Worm (Caenorhabditis elegans) whole organism, L3 larva: ENCODE data around the gene fbxc-53.

Source experiments
- R02D3.7 ChIP-seq: fragments of 150-350 bp; optimal IDR thresholded peaks from 2 replicates; lab custom pipeline; 2014; ENCODE audit warnings: missing biosample characterization, missing genetic modification characterization
- ZK546.5 ChIP-seq: sonication (generic microtip); optimal IDR thresholded peaks from 2 replicates; lab custom pipeline; 2017; ENCODE audit warnings: missing biosample characterization, missing genetic modification characterization
- ceh-16 ChIP-seq: sonication (generic microtip); optimal IDR thresholded peaks from 2 replicates; lab custom pipeline; 2017; ENCODE audit warnings: missing biosample characterization, missing genetic modification characterization
- ceh-82 ChIP-seq: fragments of 150-350 bp; optimal IDR thresholded peaks from 2 replicates; lab custom pipeline; 2014; ENCODE audit warnings: missing biosample characterization, missing genetic modification characterization
- ceh-9 ChIP-seq: sonication (generic microtip); optimal IDR thresholded peaks from 2 replicates; lab custom pipeline; 2018; ENCODE audit warnings: missing biosample characterization, missing genetic modification characterization
- egl-5 ChIP-seq: fragments of 150-350 bp; optimal IDR thresholded peaks from 2 replicates; lab custom pipeline; 2017; ENCODE audit warnings: missing biosample characterization, missing genetic modification reagents, missing genetic modification characterization, inconsistent platforms
- elt-1 ChIP-seq: fragments of 150-350 bp; optimal IDR thresholded peaks from 2 replicates; lab custom pipeline; 2014; ENCODE audit warnings: missing biosample characterization, missing genetic modification characterization
- elt-2 ChIP-seq: sonication (generic microtip); optimal IDR thresholded peaks from 2 replicates; lab custom pipeline; 2016; ENCODE audit warnings: missing genetic modification reagents, mild to moderate bottlenecking, missing genetic modification characterization, missing compliant biosample characterization
- eor-1 ChIP-seq, 2 experiments: fragments of 150-350 bp; optimal IDR thresholded peaks; 2 replicates each; lab custom pipeline; 2014 to 2018; ENCODE audit warnings: missing biosample characterization in 2 of 2, missing genetic modification characterization in 2 of 2
- hmg-11 ChIP-seq: sonication (generic microtip); optimal IDR thresholded peaks from 2 replicates; lab custom pipeline; 2016; ENCODE audit warnings: missing genetic modification characterization, missing compliant biosample characterization
- jun-1 ChIP-seq: fragments of 150-350 bp; optimal IDR thresholded peaks from 2 replicates; lab custom pipeline; 2014; ENCODE audit warnings: missing biosample characterization, missing genetic modification reagents, missing genetic modification characterization
- lin-39 ChIP-seq: fragments of 150-350 bp; optimal IDR thresholded peaks from 2 replicates; lab custom pipeline; 2018; ENCODE audit warnings: missing biosample characterization, missing genetic modification reagents, missing genetic modification characterization
- lsy-12 ChIP-seq: sonication (generic microtip); optimal IDR thresholded peaks from 2 replicates; lab custom pipeline; 2016; ENCODE audit warnings: mild to moderate bottlenecking, missing genetic modification characterization, missing compliant biosample characterization
- nhr-12 ChIP-seq: fragments of 150-350 bp; optimal IDR thresholded peaks from 2 replicates; lab custom pipeline; 2014; ENCODE audit warnings: missing biosample characterization, missing genetic modification characterization
- nhr-23 ChIP-seq: fragments of 150-350 bp; optimal IDR thresholded peaks from 2 replicates; lab custom pipeline; 2014; ENCODE audit warnings: missing biosample characterization, missing genetic modification reagents, missing genetic modification characterization
- nhr-237 ChIP-seq: fragments of 150-350 bp; optimal IDR thresholded peaks from 2 replicates; lab custom pipeline; 2014; ENCODE audit warnings: missing biosample characterization, missing genetic modification characterization
- nhr-28 ChIP-seq: fragments of 150-350 bp; optimal IDR thresholded peaks from 2 replicates; lab custom pipeline; 2014; ENCODE audit warnings: missing biosample characterization, missing genetic modification characterization
- nhr-43 ChIP-seq: sonication (generic microtip); optimal IDR thresholded peaks from 2 replicates; lab custom pipeline; 2016; ENCODE audit warnings: mild to moderate bottlenecking, missing genetic modification characterization, missing compliant biosample characterization; ENCODE audit not compliant: poor library complexity, severe bottlenecking
- nhr-67 ChIP-seq: fragments of 150-350 bp; optimal IDR thresholded peaks from 2 replicates; lab custom pipeline; 2014; ENCODE audit warnings: missing biosample characterization, missing genetic modification characterization
- pha-4 ChIP-seq: fragments of 150-350 bp; optimal IDR thresholded peaks from 2 replicates; lab custom pipeline; 2014; ENCODE audit warnings: missing biosample characterization, missing genetic modification reagents, missing genetic modification characterization
- pqm-1 ChIP-seq: fragments of 150-350 bp; optimal IDR thresholded peaks from 2 replicates; lab custom pipeline; 2017; ENCODE audit warnings: missing biosample characterization, missing genetic modification characterization, inconsistent platforms
- sea-2 ChIP-seq: fragments of 150-350 bp; sonication (generic microtip); optimal IDR thresholded peaks from 4 replicates; lab custom pipeline; 2014; ENCODE audit warnings: missing biosample characterization, missing genetic modification reagents, missing genetic modification characterization
- skn-1 ChIP-seq: fragments of 150-350 bp; optimal IDR thresholded peaks from 2 replicates; lab custom pipeline; 2014; ENCODE audit warnings: missing biosample characterization, missing genetic modification characterization
- snpc-4 ChIP-seq: fragments of 150-350 bp; optimal IDR thresholded peaks from 2 replicates; lab custom pipeline; 2014; ENCODE audit warnings: missing biosample characterization, missing genetic modification characterization
- tbx-2 ChIP-seq: sonication (generic microtip); optimal IDR thresholded peaks from 2 replicates; lab custom pipeline; 2016; ENCODE audit warnings: mild to moderate bottlenecking, missing genetic modification characterization, missing compliant biosample characterization
- unc-62 ChIP-seq: fragments of 150-350 bp; sonication (generic microtip); optimal IDR thresholded peaks from 4 replicates; lab custom pipeline; 2014; ENCODE audit warnings: missing biosample characterization, missing genetic modification reagents, missing genetic modification characterization
- zag-1 ChIP-seq: fragments of 150-350 bp; optimal IDR thresholded peaks from 2 replicates; lab custom pipeline; 2014; ENCODE audit warnings: missing biosample characterization, missing genetic modification characterization
- ztf-11 ChIP-seq: fragments of 150-350 bp; optimal IDR thresholded peaks from 2 replicates; lab custom pipeline; 2014; ENCODE audit warnings: missing biosample characterization, missing genetic modification characterization
- ztf-4 ChIP-seq: fragments of 150-350 bp; optimal IDR thresholded peaks from 2 replicates; lab custom pipeline; 2014; ENCODE audit warnings: missing biosample characterization, missing genetic modification characterization

fbxc-53 gene

ce11 chrII:3739647-3740046 is 28.6 kb downstream of the fbxc-53 start, which contains the start of gene F12E12.2:
Gene F12E12.2, plus strand, starts transcription at chrII:3739947.
- TF ChIP-seq egl-5 (tag; lab: Kevin White, UChicago) (no peak), nhr-12 (no peak), elt-1 (tag; lab: Kevin White, UChicago) (no peak), nhr-237 (tag; lab: Kevin White, UChicago) (no peak), nhr-67 (tag; lab: Kevin White, UChicago) (no peak), lin-39 (no peak), hmg-11 (no peak), elt-2 (tag; lab: Kevin White, UChicago) (no peak), ZK546.5 (tag; lab: Kevin White, UChicago) (no peak), jun-1 (tag; lab: Kevin White, UChicago) (no peak), ceh-82 (tag; lab: Kevin White, UChicago) (no peak)
- TF ChIP-seq, all 47 proteins: peak for 0

- TF ChIP-seq nhr-237 (tag; lab: Kevin White, UChicago) (no peak), R02D3.7 (tag; lab: Kevin White, UChicago) (no peak)
Measured at ce11 chrII:3741584-3741983, 30.5 kb downstream of the fbxc-53 start, which contains the start of gene F12E12.1. Gene F12E12.1, plus strand, starts transcription at chrII:3741884.

- TF ChIP-seq elt-2 (tag; lab: Kevin White, UChicago) = peak; percentile 24
- TF ChIP-seq skn-1 (tag; lab: Kevin White, UChicago) = no peak
- no peak for TF ChIP-seq hmg-11
- no peak for TF ChIP-seq jun-1 (tag; lab: Kevin White, UChicago)
- TF ChIP-seq egl-5 (tag; lab: Kevin White, UChicago) = no peak
- TF ChIP-seq pqm-1 (tag; lab: Kevin White, UChicago) = peak; percentile 51
- no peak for TF ChIP-seq ztf-11 (tag; lab: Kevin White, UChicago)
- TF ChIP-seq pha-4 (tag; lab: Kevin White, UChicago) = peak; percentile 76
- no peak for TF ChIP-seq unc-62
- no peak for TF ChIP-seq ztf-4 (tag; lab: Kevin White, UChicago)
- no peak for TF ChIP-seq eor-1 (tag; optimal IDR thresholded peaks at IDR 0.05; lab: Kevin White, UChicago)
- no peak for TF ChIP-seq ceh-82 (tag; lab: Kevin White, UChicago)
Measured at ce11 chrII:3743684-3744200, 32.7 kb downstream of the fbxc-53 start, which contains the start of gene nta-1. Gene nta-1, minus strand, starts transcription at chrII:3743814.

- TF ChIP-seq ZK546.5 (tag; lab: Kevin White, UChicago) (no peak), ceh-16 (no peak), lsy-12 (tag; lab: Kevin White, UChicago) (no peak), ceh-82 (tag; lab: Kevin White, UChicago) (no peak)
Measured at ce11 chrII:3747405-3747804, 36.3 kb downstream of the fbxc-53 start, which contains the start of gene fbxb-92. Gene fbxb-92, minus strand, starts transcription at chrII:3747505.

- no peak for TF ChIP-seq jun-1 (tag; lab: Kevin White, UChicago)
- no peak for TF ChIP-seq pqm-1 (tag; lab: Kevin White, UChicago)
- TF ChIP-seq tbx-2 = no peak
- TF ChIP-seq nhr-28 = no peak
- TF ChIP-seq nhr-23 (tag; lab: Kevin White, UChicago) = no peak
- TF ChIP-seq egl-5 (tag; lab: Kevin White, UChicago) = no peak
- no peak for TF ChIP-seq nhr-43 (tag; lab: Kevin White, UChicago)
- no peak for TF ChIP-seq unc-62
- TF ChIP-seq zag-1 (tag; lab: Kevin White, UChicago) = no peak
- TF ChIP-seq ceh-16 = no peak
- TF ChIP-seq snpc-4 (tag; lab: Kevin White, UChicago) = no peak
- no peak for TF ChIP-seq nhr-67 (tag; lab: Kevin White, UChicago)
- TF ChIP-seq ztf-4 (tag; lab: Kevin White, UChicago) = no peak
Measured at ce11 chrII:3748719-3749118, 37.6 kb downstream of the fbxc-53 start, which contains the start of gene fbxb-90. Gene fbxb-90, minus strand, starts transcription at chrII:3748819.

- no peak for TF ChIP-seq lin-39
- no peak for TF ChIP-seq nhr-237 (tag; lab: Kevin White, UChicago)
- no peak for TF ChIP-seq ceh-9 (tag; lab: Kevin White, UChicago)
- TF ChIP-seq tbx-2 = no peak
- TF ChIP-seq sea-2 (GFP tag; lab: Kevin White, UChicago) = no peak
- TF ChIP-seq ceh-16 = no peak
Measured at ce11 chrII:3750685-3751084, 39.6 kb downstream of the fbxc-53 start, which contains the start of gene fbxb-91. Gene fbxb-91, minus strand, starts transcription at chrII:3750785.
